Worm (Caenorhabditis elegans) whole organism, early embryonic: ENCODE measurements around the gene srlf-21.
"Not testable (repeated sequence)": the region's sequence is repeated elsewhere in the genome, so short reads cannot be mapped to it uniquely, and the experiment has no call there.

Experiments
- ama-1 ChIP-seq: fragments of 150-350 bp; optimal IDR thresholded peaks from 2 replicates; lab custom pipeline; 2014
- flt-1 ChIP-seq: fragments of 200-800 bp; sonication (Bioruptor generic); IDR thresholded peaks from 2 replicates; pipeline ENCODE4 v1.3.6; 2022; ENCODE audit warnings: missing genetic modification characterization, missing compliant biosample characterization
- hmg-4 ChIP-seq: fragments of 200-800 bp; sonication (Bioruptor generic); optimal IDR thresholded peaks from 2 replicates; lab custom pipeline; 2018; ENCODE audit warnings: mild to moderate bottlenecking, missing genetic modification characterization, missing compliant biosample characterization
- tra-4 ChIP-seq: sonication (generic microtip); optimal IDR thresholded peaks from 2 replicates; lab custom pipeline; 2017; ENCODE audit warnings: missing genetic modification characterization, missing compliant biosample characterization

- not testable (repeated sequence) for TF ChIP-seq tra-4; hmg-4 (GFP tag; lab: Kevin White, UChicago); ama-1; flt-1
These were observed 47.2 kb downstream of the srlf-21 start, which contains the start of gene K09C6.8 for ce11 chrV:843118-843517.
